Worm (Caenorhabditis elegans) whole organism, L1 larva: ENCODE results near the gene gcs-1.

ENCODE experiments used
- C16A3.4 ChIP-seq: fragments of 150-350 bp; optimal IDR thresholded peaks from 2 replicates; lab custom pipeline; 2014; ENCODE audit warnings: missing biosample characterization, missing genetic modification characterization
- alr-1 ChIP-seq: fragments of 200-800 bp; sonication (Bioruptor generic); optimal IDR thresholded peaks from 2 replicates; lab custom pipeline; 2018; ENCODE audit warnings: borderline replicate concordance, mild to moderate bottlenecking, missing genetic modification characterization, missing compliant biosample characterization
- ama-1 ChIP-seq: fragments of 150-350 bp; optimal IDR thresholded peaks from 2 replicates; lab custom pipeline; 2014
- blmp-1 ChIP-seq: fragments of 150-350 bp; optimal IDR thresholded peaks from 2 replicates; lab custom pipeline; 2014; ENCODE audit warnings: missing biosample characterization, missing genetic modification characterization
- ceh-63 ChIP-seq: fragments of 200-800 bp; sonication (Bioruptor generic); optimal IDR thresholded peaks from 2 replicates; lab custom pipeline; 2018; ENCODE audit warnings: mild to moderate bottlenecking, missing genetic modification characterization, missing compliant biosample characterization
- ceh-88 ChIP-seq: fragments of 200-800 bp; sonication (Bioruptor generic); IDR thresholded peaks from 2 replicates; pipeline ENCODE4 v1.3.6; 2022; ENCODE audit warnings: missing genetic modification characterization, missing compliant biosample characterization
- efl-1 ChIP-seq, 4 experiments: fragments of 150-350 bp; optimal IDR thresholded peaks in 3 of 4; peaks in 1 of 4; 1 replicate in 1 of 4; 2 replicates in 3 of 4; lab custom pipeline; 2014; ENCODE audit warnings: missing biosample characterization in 2 of 4, missing genetic modification characterization in 2 of 4, missing genetic modification reagents in 2 of 4
- egl-13 ChIP-seq: sonication (generic microtip); optimal IDR thresholded peaks from 2 replicates; lab custom pipeline; 2016; ENCODE audit warnings: missing genotype, missing genetic modification reagents, missing genetic modification characterization, missing compliant biosample characterization
- elt-3 ChIP-seq, 6 experiments: fragments of 150-350 bp in 1 of 6; sonication (generic microtip); optimal IDR thresholded peaks; 2 replicates each; lab custom pipeline; 2017 to 2018; ENCODE audit warnings: missing biosample characterization in 6 of 6, missing genetic modification characterization in 6 of 6, inconsistent platforms in 1 of 6
- ets-5 ChIP-seq: fragments of 200-800 bp; sonication (Bioruptor generic); IDR thresholded peaks from 2 replicates; pipeline ENCODE4 v1.3.6; 2022; ENCODE audit warnings: missing genetic modification characterization, missing compliant biosample characterization
- fos-1 ChIP-seq: fragments of 150-350 bp; optimal IDR thresholded peaks from 2 replicates; lab custom pipeline; 2014; ENCODE audit warnings: missing biosample characterization, missing genetic modification characterization
- grh-1 ChIP-seq: fragments of 200-800 bp; sonication (Bioruptor generic); IDR thresholded peaks from 2 replicates; pipeline ENCODE4 v1.3.6; 2022; ENCODE audit warnings: missing genetic modification reagents, missing genetic modification characterization, missing compliant biosample characterization
- hlh-17 ChIP-seq: fragments of 200-800 bp; sonication (Bioruptor generic); optimal IDR thresholded peaks from 2 replicates; lab custom pipeline; 2018; ENCODE audit warnings: missing genetic modification characterization, mild to moderate bottlenecking, missing compliant biosample characterization, moderate library complexity, borderline replicate concordance
- hlh-4 ChIP-seq: sonication (generic microtip); optimal IDR thresholded peaks from 2 replicates; lab custom pipeline; 2016; ENCODE audit warnings: mild to moderate bottlenecking, missing genetic modification characterization, missing compliant biosample characterization
- isw-1 ChIP-seq: fragments of 200-800 bp; sonication (Bioruptor generic); IDR thresholded peaks from 2 replicates; pipeline ENCODE4 v1.3.6; 2022; ENCODE audit warnings: missing genetic modification characterization, missing compliant biosample characterization
- jun-1 ChIP-seq: fragments of 150-350 bp; optimal IDR thresholded peaks from 2 replicates; lab custom pipeline; 2014; ENCODE audit warnings: missing biosample characterization, missing genetic modification reagents, missing genetic modification characterization
- lin-13 ChIP-seq: fragments of 150-350 bp; optimal IDR thresholded peaks from 2 replicates; lab custom pipeline; 2014; ENCODE audit warnings: missing biosample characterization, missing genetic modification reagents, missing genetic modification characterization
- lin-14 ChIP-seq: fragments of 200-800 bp; sonication (Bioruptor generic); optimal IDR thresholded peaks from 2 replicates; lab custom pipeline; 2018; ENCODE audit warnings: mild to moderate bottlenecking, missing genetic modification characterization, moderate library complexity, missing compliant biosample characterization
- lin-35 ChIP-seq, 2 experiments: fragments of 150-350 bp; optimal IDR thresholded peaks; 2 replicates each; lab custom pipeline; 2014; ENCODE audit warnings: missing biosample characterization in 2 of 2, missing genetic modification characterization in 2 of 2, missing genetic modification reagents in 2 of 2
- lin-39 ChIP-seq: fragments of 150-350 bp; optimal IDR thresholded peaks from 2 replicates; lab custom pipeline; 2014; ENCODE audit warnings: missing biosample characterization, missing genetic modification reagents, missing genetic modification characterization
- lsy-2 ChIP-seq, 2 experiments: fragments of 150-350 bp; optimal IDR thresholded peaks; 2 replicates each; lab custom pipeline; 2014; ENCODE audit warnings: missing biosample characterization in 2 of 2, missing genetic modification characterization in 2 of 2
- mdl-1 ChIP-seq, 2 experiments: fragments of 150-350 bp; optimal IDR thresholded peaks; 2 replicates each; lab custom pipeline; 2014 to 2017; ENCODE audit warnings: missing biosample characterization in 2 of 2, missing genetic modification characterization in 2 of 2, inconsistent platforms in 1 of 2
- mep-1 ChIP-seq: fragments of 150-350 bp; optimal IDR thresholded peaks from 2 replicates; lab custom pipeline; 2014; ENCODE audit warnings: missing biosample characterization, missing genetic modification characterization
- nhr-12 ChIP-seq: sonication (generic microtip); optimal IDR thresholded peaks from 2 replicates; lab custom pipeline; 2017; ENCODE audit warnings: missing biosample characterization, missing genetic modification characterization
- nhr-20 ChIP-seq: sonication (generic microtip); optimal IDR thresholded peaks from 2 replicates; lab custom pipeline; 2016; ENCODE audit warnings: mild to moderate bottlenecking, missing genetic modification characterization, missing compliant biosample characterization
- nhr-28 ChIP-seq: fragments of 150-350 bp; optimal IDR thresholded peaks from 2 replicates; lab custom pipeline; 2014; ENCODE audit warnings: missing biosample characterization, missing genetic modification characterization
- nhr-71 ChIP-seq: sonication (generic microtip); optimal IDR thresholded peaks from 2 replicates; lab custom pipeline; 2016; ENCODE audit warnings: mild to moderate bottlenecking, missing genetic modification characterization, moderate library complexity, missing compliant biosample characterization
- nhr-77 ChIP-seq: fragments of 150-350 bp; optimal IDR thresholded peaks from 2 replicates; lab custom pipeline; 2014; ENCODE audit warnings: missing biosample characterization, missing genetic modification characterization
- nhr-85 ChIP-seq: sonication (generic microtip); peaks from one replicate; lab custom pipeline; 2016; ENCODE audit warnings: missing genetic modification characterization, inconsistent platforms, missing compliant biosample characterization
- nhr-90 ChIP-seq: sonication (generic microtip); optimal IDR thresholded peaks from 2 replicates; lab custom pipeline; 2016; ENCODE audit warnings: mild to moderate bottlenecking, missing genetic modification characterization, missing compliant biosample characterization; ENCODE audit not compliant: poor library complexity
- pag-3 ChIP-seq: sonication (generic microtip); optimal IDR thresholded peaks from 2 replicates; lab custom pipeline; 2017; ENCODE audit warnings: missing genetic modification characterization, mild to moderate bottlenecking, missing compliant biosample characterization, antibody characterized with exemption, borderline replicate concordance; ENCODE audit not compliant: insufficient read depth
- skn-1 ChIP-seq: fragments of 150-350 bp; optimal IDR thresholded peaks from 2 replicates; lab custom pipeline; 2014; ENCODE audit warnings: missing biosample characterization, missing genetic modification characterization
- snu-23 ChIP-seq: sonication (generic microtip); optimal IDR thresholded peaks from 2 replicates; lab custom pipeline; 2016; ENCODE audit warnings: missing genetic modification characterization, missing compliant biosample characterization
- sox-4 ChIP-seq: sonication (generic microtip); optimal IDR thresholded peaks from 2 replicates; lab custom pipeline; 2016; ENCODE audit warnings: missing genetic modification characterization, missing compliant biosample characterization
- tbx-2 ChIP-seq: sonication (generic microtip); optimal IDR thresholded peaks from 2 replicates; lab custom pipeline; 2016; ENCODE audit warnings: missing genetic modification characterization, missing compliant biosample characterization
- unc-130 ChIP-seq: fragments of 150-350 bp; optimal IDR thresholded peaks from 2 replicates; lab custom pipeline; 2017; ENCODE audit warnings: missing biosample characterization, missing genetic modification characterization, inconsistent platforms
- unc-30 ChIP-seq: sonication (generic microtip); optimal IDR thresholded peaks from 2 replicates; lab custom pipeline; 2017; ENCODE audit warnings: missing biosample characterization, missing genetic modification characterization
- unc-62 ChIP-seq: fragments of 150-350 bp; optimal IDR thresholded peaks from 2 replicates; lab custom pipeline; 2014; ENCODE audit warnings: missing biosample characterization, missing genetic modification reagents, missing genetic modification characterization
- xbp-1 ChIP-seq: sonication (generic microtip); optimal IDR thresholded peaks from 2 replicates; lab custom pipeline; 2016; ENCODE audit warnings: missing genetic modification characterization, missing compliant biosample characterization
- zag-1 ChIP-seq: fragments of 150-350 bp; optimal IDR thresholded peaks from 2 replicates; lab custom pipeline; 2014; ENCODE audit warnings: missing biosample characterization, missing genetic modification characterization
- zip-4 ChIP-seq: fragments of 200-800 bp; sonication (Bioruptor generic); optimal IDR thresholded peaks from 2 replicates; lab custom pipeline; 2018; ENCODE audit warnings: mild to moderate bottlenecking, missing genetic modification characterization, moderate library complexity, missing compliant biosample characterization

Gene gcs-1

ce11 chrII:9053564-9053963 lies 15.5 kb upstream of the gcs-1 start, which contains the start of gene T24B8.7:
TSS of gene T24B8.7 (minus strand) at chrII:9053664.
- TF ChIP-seq efl-1 (optimal IDR thresholded peaks at IDR 0.05; lab: Kevin White, UChicago) = no peak
- peak in 1 of 2 experiments; percentile 71 for TF ChIP-seq efl-1 (GFP tag; optimal IDR thresholded peaks at IDR 0.05 in 1 of 2; lab: Kevin White, UChicago)
- no peak for TF ChIP-seq jun-1 (tag; lab: Kevin White, UChicago)
- TF ChIP-seq skn-1 (tag; lab: Kevin White, UChicago) = no peak

ce11 chrII:9042059-9042458 lies 4.0 kb upstream of the gcs-1 start:
- TF ChIP-seq lin-13 (GFP tag; lab: Kevin White, UChicago) = no peak
- TF ChIP-seq sox-4 = no peak
- TF ChIP-seq ama-1 (lab: Kevin White, UChicago) = no peak
- TF ChIP-seq tbx-2 (tag; lab: Kevin White, UChicago) = no peak
- TF ChIP-seq snu-23 (GFP tag; lab: Kevin White, UChicago) = no peak
- TF ChIP-seq hlh-17 (GFP tag; lab: Kevin White, UChicago) = no peak
- no peak for TF ChIP-seq isw-1 (GFP tag; lab: Robert Waterston, UW)
- no peak for TF ChIP-seq lin-35 (GFP tag; optimal IDR thresholded peaks at IDR 0.05; lab: Kevin White, UChicago)
- no peak for TF ChIP-seq blmp-1
- no peak for TF ChIP-seq zip-4 (GFP tag; lab: Kevin White, UChicago)
- no peak for TF ChIP-seq hlh-4 (tag; lab: Kevin White, UChicago)
- no peak for TF ChIP-seq ceh-63 (GFP tag; lab: Kevin White, UChicago)
- no peak for TF ChIP-seq egl-13 (tag; lab: Kevin White, UChicago)
- TF ChIP-seq jun-1 (tag; lab: Kevin White, UChicago) = no peak
- TF ChIP-seq xbp-1 (tag; lab: Kevin White, UChicago) = no peak
- TF ChIP-seq nhr-28 (tag; lab: Kevin White, UChicago) = no peak
- no peak for TF ChIP-seq unc-30 (tag; lab: Kevin White, UChicago)

ce11 chrII:9041306-9041705 lies 3.2 kb upstream of the gcs-1 start, which contains the start of gene F37B12.3:
TSS of gene F37B12.3 (minus strand) at chrII:9041406.
- TF ChIP-seq lin-39 (tag; lab: Kevin White, UChicago) (no peak), alr-1 (tag; lab: Kevin White, UChicago) (no peak)

ce11 chrII:9038736-9039135 lies 635 bp upstream of the gcs-1 start:
- TF ChIP-seq skn-1 (tag; lab: Kevin White, UChicago) (peak; percentile 91), lsy-2 (tag; optimal IDR thresholded peaks at IDR 0.05; lab: Kevin White, UChicago) (no peak)

- TF ChIP-seq nhr-71 = no peak
- peak; percentile 52 for TF ChIP-seq nhr-85 (tag; lab: Kevin White, UChicago)
- TF ChIP-seq pag-3 (tag; lab: Kevin White, UChicago) = no peak
- TF ChIP-seq mep-1 (tag; lab: Kevin White, UChicago) = peak; percentile 2
- TF ChIP-seq elt-3 (tag; optimal IDR thresholded peaks at IDR 0.05; lab: Kevin White, UChicago) = peak in 1 of 6 experiments; percentile 12
- TF ChIP-seq zag-1 = no peak
- peak; percentile 86 for TF ChIP-seq blmp-1
- TF ChIP-seq lin-14 (GFP tag; lab: Kevin White, UChicago) = peak; percentile 37
Observed at ce11 chrII:9033034-9033433, 5.1 kb downstream of the gcs-1 start.

- TF ChIP-seq unc-62 (GFP tag; lab: Kevin White, UChicago) = no peak
- TF ChIP-seq C16A3.4 (tag; lab: Kevin White, UChicago) = no peak
- no peak for TF ChIP-seq ceh-63 (GFP tag; lab: Kevin White, UChicago)
- no peak for TF ChIP-seq ets-5 (GFP tag; lab: Robert Waterston, UW)
- no peak for TF ChIP-seq nhr-12 (tag; lab: Kevin White, UChicago)
- TF ChIP-seq fos-1 (tag; lab: Kevin White, UChicago) = no peak
- TF ChIP-seq mdl-1 (tag; optimal IDR thresholded peaks at IDR 0.05; lab: Kevin White, UChicago) = peak in 1 of 2 experiments; percentile 15
- TF ChIP-seq nhr-71 = peak; percentile 61
- no peak for TF ChIP-seq unc-30 (tag; lab: Kevin White, UChicago)
- peak; percentile 45 for TF ChIP-seq grh-1 (GFP tag; lab: Robert Waterston, UW)
- TF ChIP-seq ama-1 (lab: Kevin White, UChicago) = no peak
- TF ChIP-seq unc-130 (tag; lab: Kevin White, UChicago) = peak; percentile 18
- no peak for TF ChIP-seq nhr-77 (tag; lab: Kevin White, UChicago)
- TF ChIP-seq nhr-20 (tag; lab: Kevin White, UChicago) = peak; percentile 63
- peak; percentile 56 for TF ChIP-seq snu-23 (GFP tag; lab: Kevin White, UChicago)
- TF ChIP-seq nhr-90 (tag; lab: Kevin White, UChicago) = peak; percentile 41
- TF ChIP-seq elt-3 (tag; optimal IDR thresholded peaks at IDR 0.05; lab: Kevin White, UChicago) = peak in 4 of 6 experiments; percentile 55 to 94 (median 69)
- peak; percentile 91 for TF ChIP-seq nhr-85 (tag; lab: Kevin White, UChicago)
- peak; percentile 93 for TF ChIP-seq blmp-1
- peak in 1 of 2 experiments; percentile 31 for TF ChIP-seq lsy-2 (tag; optimal IDR thresholded peaks at IDR 0.05; lab: Kevin White, UChicago)
- TF ChIP-seq lin-14 (GFP tag; lab: Kevin White, UChicago) = peak; percentile 65
- TF ChIP-seq sox-4 = no peak
- no peak for TF ChIP-seq ceh-88 (GFP tag; lab: Robert Waterston, UW)
Observed at ce11 chrII:9031891-9032290, 6.2 kb downstream of the gcs-1 start.
